In the genomic region with DNA sequence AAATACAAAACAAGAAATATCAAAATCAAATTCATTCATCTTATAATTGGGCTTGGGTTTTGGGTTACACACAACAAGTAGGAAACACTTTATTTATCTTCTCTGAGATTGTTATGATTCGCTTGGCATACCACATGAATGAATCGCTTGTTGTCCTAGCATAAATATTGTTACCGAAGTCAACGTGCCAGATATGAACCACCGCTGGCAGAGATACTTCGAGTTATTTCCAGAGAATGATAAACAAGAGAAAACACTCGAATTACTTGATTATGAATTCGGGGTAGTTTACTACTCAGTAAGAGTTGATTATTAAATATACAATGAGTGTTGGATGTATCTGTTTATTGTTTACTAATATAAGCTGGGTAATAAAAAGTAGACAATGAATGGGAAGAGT, we compare ENCODE assay signal across 1 fruit fly cellular context.
TF ChIP-seq lines count a peak whose summit lies in the region.

No protein-coding gene starts in this region.

TF ChIP-seq in whole organism, embryonic, 481 proteins besides CTCF, POLR2A, EP300 and RAD21 (continued from another document):
- peak; percentile 65 for TF ChIP-seq ATbp (GFP tag; optimal IDR thresholded peaks at IDR 0.05; lab: Kevin White, UChicago)
- peak; percentile 9 for TF ChIP-seq dmrt99B (tag; optimal IDR thresholded peaks at IDR 0.05; lab: Kevin White, UChicago)
- TF ChIP-seq CG8290 (GFP tag; optimal IDR thresholded peaks at IDR 0.05; lab: Kevin White, UChicago) = peak; percentile 41
- peak; percentile 44 to 58 for TF ChIP-seq CG8290 (tag; optimal IDR thresholded peaks at IDR 0.05; lab: Kevin White, UChicago)
- no peak for TF ChIP-seq Tbp (GFP tag; optimal IDR thresholded peaks at IDR 0.05; lab: Kevin White, UChicago)
- TF ChIP-seq CG8281 (tag; optimal IDR thresholded peaks at IDR 0.05; lab: Kevin White, UChicago) = no peak
- TF ChIP-seq D19A (tag; optimal IDR thresholded peaks at IDR 0.05; lab: Kevin White, UChicago) = peak; percentile 49
- TF ChIP-seq CG12071 (GFP tag; optimal IDR thresholded peaks at IDR 0.05; lab: Kevin White, UChicago) = peak; percentile 44
- TF ChIP-seq Hr78 (GFP tag; optimal IDR thresholded peaks at IDR 0.05; lab: Kevin White, UChicago) = no peak
- TF ChIP-seq disco-r (GFP tag; optimal IDR thresholded peaks at IDR 0.05; lab: Kevin White, UChicago) = no peak
- TF ChIP-seq CG10209 (GFP tag; optimal IDR thresholded peaks at IDR 0.05; lab: Kevin White, UChicago) = peak; percentile 19
- peak; percentile 30 for TF ChIP-seq salm (tag; optimal IDR thresholded peaks at IDR 0.05; lab: Kevin White, UChicago)
- peak; percentile 66 for TF ChIP-seq dmrt11E (tag; optimal IDR thresholded peaks at IDR 0.05; lab: Kevin White, UChicago)
- TF ChIP-seq bbx (GFP tag; IDR thresholded peaks at IDR 0.05; lab: Robert Waterston, UW; ENCODE audit: partially characterized antibody) = no peak
- TF ChIP-seq CG8359 (GFP tag; optimal IDR thresholded peaks at IDR 0.05; lab: Kevin White, UChicago; ENCODE audit: borderline replicate concordance) = peak; percentile 13
- peak; percentile 25 for TF ChIP-seq nom (GFP tag; optimal IDR thresholded peaks at IDR 0.05; lab: Kevin White, UChicago)
- TF ChIP-seq CG3407 (GFP tag; optimal IDR thresholded peaks at IDR 0.05; lab: Kevin White, UChicago) = peak; percentile 47
- peak; percentile 87 for TF ChIP-seq CG2199 (GFP tag; IDR thresholded peaks at IDR 0.05; lab: Robert Waterston, UW)
- TF ChIP-seq ap (GFP tag; IDR thresholded peaks at IDR 0.05; lab: Robert Waterston, UW) = no peak
- peak in 1 of 2 experiments; percentile 50 for TF ChIP-seq Pdp1 (GFP tag; optimal IDR thresholded peaks at IDR 0.05; lab: Kevin White, UChicago)
- TF ChIP-seq sqz (GFP tag; optimal IDR thresholded peaks at IDR 0.05; lab: Kevin White, UChicago) = peak; percentile 52
- TF ChIP-seq kni (GFP tag; optimal IDR thresholded peaks at IDR 0.05; lab: Kevin White, UChicago) = peak; percentile 18
- TF ChIP-seq twi (tag; optimal IDR thresholded peaks at IDR 0.05; lab: Kevin White, UChicago) = peak; percentile 46
- TF ChIP-seq CG3163 (GFP tag; optimal IDR thresholded peaks at IDR 0.05; lab: Kevin White, UChicago) = no peak
- peak; percentile 52 for TF ChIP-seq CG18262 (tag; optimal IDR thresholded peaks at IDR 0.05; lab: Kevin White, UChicago)
- peak; percentile 43 for TF ChIP-seq CG17359 (tag; optimal IDR thresholded peaks at IDR 0.05; lab: Kevin White, UChicago)
- no peak for TF ChIP-seq bab2 (GFP tag; optimal IDR thresholded peaks at IDR 0.05; lab: Kevin White, UChicago)
- peak; percentile 63; the same call in 1 of the 2 replicates for TF ChIP-seq chm (GFP tag; IDR thresholded peaks at IDR 0.05; lab: Robert Waterston, UW)
- peak; percentile 40 for TF ChIP-seq PHDP (tag; optimal IDR thresholded peaks at IDR 0.05; lab: Kevin White, UChicago)
- no peak for TF ChIP-seq cato (GFP tag; optimal IDR thresholded peaks at IDR 0.05; lab: Kevin White, UChicago; ENCODE audit: borderline replicate concordance)
- no peak for TF ChIP-seq CG15269 (tag; optimal IDR thresholded peaks at IDR 0.05; lab: Kevin White, UChicago)
- peak; percentile 49 for TF ChIP-seq fd102C (GFP tag; optimal IDR thresholded peaks at IDR 0.05; lab: Kevin White, UChicago)
- no peak for TF ChIP-seq pum (GFP tag; optimal IDR thresholded peaks at IDR 0.05; lab: Kevin White, UChicago)
- TF ChIP-seq Stat92E (GFP tag; optimal IDR thresholded peaks at IDR 0.05; lab: Kevin White, UChicago) = peak in 1 of 3 experiments; percentile 64
- peak; percentile 16 for TF ChIP-seq Fer3 (tag; optimal IDR thresholded peaks at IDR 0.05; lab: Kevin White, UChicago)
- TF ChIP-seq CG14014 (GFP tag; IDR thresholded peaks at IDR 0.05; lab: Robert Waterston, UW) = no peak
- peak; percentile 57 for TF ChIP-seq nerfin-1 (tag; optimal IDR thresholded peaks at IDR 0.05; lab: Kevin White, UChicago)
- no peak for TF ChIP-seq Hr3 (GFP tag; optimal IDR thresholded peaks at IDR 0.05; lab: Kevin White, UChicago)
- TF ChIP-seq CG4707 (GFP tag; optimal IDR thresholded peaks at IDR 0.05; lab: Kevin White, UChicago) = peak; percentile 67
- TF ChIP-seq CG10267 (tag; optimal IDR thresholded peaks at IDR 0.05; lab: Kevin White, UChicago) = peak; percentile 21
- peak; percentile 20 for TF ChIP-seq Nf-YB (GFP tag; optimal IDR thresholded peaks at IDR 0.05; lab: Kevin White, UChicago)
- TF ChIP-seq CG17912 (GFP tag; optimal IDR thresholded peaks at IDR 0.05; lab: Kevin White, UChicago) = peak; percentile 15
- no peak for TF ChIP-seq ssp (GFP tag; IDR thresholded peaks at IDR 0.05; lab: Robert Waterston, UW)
- TF ChIP-seq CG11504 (tag; optimal IDR thresholded peaks at IDR 0.05; lab: Kevin White, UChicago) = peak; percentile 11
- peak; percentile 52 for TF ChIP-seq CG15011 (GFP tag; optimal IDR thresholded peaks at IDR 0.05; lab: Kevin White, UChicago)
- TF ChIP-seq HHEX (GFP tag; optimal IDR thresholded peaks at IDR 0.05; lab: Kevin White, UChicago) = peak; percentile 37
- no peak for TF ChIP-seq Trl (optimal IDR thresholded peaks at IDR 0.05; lab: Kevin White, UChicago)
- TF ChIP-seq Trl (GFP tag; optimal IDR thresholded peaks at IDR 0.05; lab: Kevin White, UChicago) = no peak
- peak; percentile 31 for TF ChIP-seq Hey (tag; optimal IDR thresholded peaks at IDR 0.05; lab: Kevin White, UChicago)
- TF ChIP-seq odd (GFP tag; optimal IDR thresholded peaks at IDR 0.05; lab: Kevin White, UChicago) = peak; percentile 64
- peak; percentile 61 for TF ChIP-seq CG8924 (tag; optimal IDR thresholded peaks at IDR 0.05; lab: Kevin White, UChicago)
- TF ChIP-seq CG2202 (tag; optimal IDR thresholded peaks at IDR 0.05; lab: Kevin White, UChicago) = peak; percentile 75
- peak; percentile 63 for TF ChIP-seq CG1233 (GFP tag; optimal IDR thresholded peaks at IDR 0.05; lab: Kevin White, UChicago)
- peak; percentile 65 for TF ChIP-seq CG7987 (GFP tag; optimal IDR thresholded peaks at IDR 0.05; lab: Kevin White, UChicago)
- TF ChIP-seq CG15601 (tag; optimal IDR thresholded peaks at IDR 0.05; lab: Kevin White, UChicago) = peak; percentile 79
- peak; percentile 54 for TF ChIP-seq CrebB (tag; optimal IDR thresholded peaks at IDR 0.05; lab: Kevin White, UChicago)
- TF ChIP-seq CG15514 (GFP tag; optimal IDR thresholded peaks at IDR 0.05; lab: Kevin White, UChicago) = peak; percentile 1
- TF ChIP-seq Med (GFP tag; lab: Kevin White, UChicago) = peak; percentile 61
- TF ChIP-seq trem (tag; optimal IDR thresholded peaks at IDR 0.05; lab: Kevin White, UChicago) = no peak
- peak; percentile 1 for TF ChIP-seq CG2116 (GFP tag; optimal IDR thresholded peaks at IDR 0.05; lab: Kevin White, UChicago)
- peak; percentile 1 for TF ChIP-seq Jarid2 (GFP tag; optimal IDR thresholded peaks at IDR 0.05; lab: Kevin White, UChicago)
- peak; percentile 47 for TF ChIP-seq Sox100B (GFP tag; optimal IDR thresholded peaks at IDR 0.05; lab: Kevin White, UChicago)
- TF ChIP-seq da (GFP tag; optimal IDR thresholded peaks at IDR 0.05; lab: Kevin White, UChicago) = no peak
- peak; percentile 6 for TF ChIP-seq NC2β (GFP tag; optimal IDR thresholded peaks at IDR 0.05; lab: Kevin White, UChicago)
- TF ChIP-seq CG1603 (tag; optimal IDR thresholded peaks at IDR 0.05; lab: Kevin White, UChicago) = peak; percentile 43
- peak; percentile 23 for TF ChIP-seq CG18599 (GFP tag; optimal IDR thresholded peaks at IDR 0.05; lab: Kevin White, UChicago)
- no peak for TF ChIP-seq crc (GFP tag; optimal IDR thresholded peaks at IDR 0.05; lab: Kevin White, UChicago)
- no peak for TF ChIP-seq lov (optimal IDR thresholded peaks at IDR 0.05; lab: Kevin White, UChicago)
- TF ChIP-seq lov (GFP tag; IDR thresholded peaks at IDR 0.05; lab: Robert Waterston, UW) = 0 out of 3 replicates have a peak, but pooled peaks have one; percentile 5
- TF ChIP-seq caup (GFP tag; optimal IDR thresholded peaks at IDR 0.05; lab: Kevin White, UChicago; ENCODE audit: severe bottlenecking) = peak; percentile 39
- peak; percentile 67 for TF ChIP-seq CG17568 (GFP tag; optimal IDR thresholded peaks at IDR 0.05; lab: Kevin White, UChicago)
- peak; percentile 30 for TF ChIP-seq lab (GFP tag; optimal IDR thresholded peaks at IDR 0.05; lab: Kevin White, UChicago)
- peak; percentile 49 for TF ChIP-seq CG17385 (GFP tag; optimal IDR thresholded peaks at IDR 0.05; lab: Kevin White, UChicago)
- peak in 1 of 2 experiments; percentile 48 for TF ChIP-seq bsh (GFP tag; optimal IDR thresholded peaks at IDR 0.05; lab: Kevin White, UChicago)
- peak; percentile 10 for TF ChIP-seq CG13123 (GFP tag; optimal IDR thresholded peaks at IDR 0.05; lab: Kevin White, UChicago)
- peak; percentile 64 for TF ChIP-seq fd64A (GFP tag; optimal IDR thresholded peaks at IDR 0.05; lab: Kevin White, UChicago)
- peak; percentile 44 for TF ChIP-seq Asciz (GFP tag; optimal IDR thresholded peaks at IDR 0.05; lab: Kevin White, UChicago)
- peak; percentile 73 for TF ChIP-seq z (GFP tag; IDR thresholded peaks at IDR 0.05; lab: Robert Waterston, UW)
- TF ChIP-seq Xrp1 (GFP tag; IDR thresholded peaks at IDR 0.05; lab: Robert Waterston, UW) = peak; percentile 43; the same call in 1 of the 2 replicates
- TF ChIP-seq CG33557 (GFP tag; optimal IDR thresholded peaks at IDR 0.05; lab: Kevin White, UChicago) = peak; percentile 79
- peak; percentile 82 for TF ChIP-seq CG15696 (tag; optimal IDR thresholded peaks at IDR 0.05; lab: Kevin White, UChicago)
- peak; percentile 44 for TF ChIP-seq CG11398 (GFP tag; optimal IDR thresholded peaks at IDR 0.05; lab: Kevin White, UChicago)
- TF ChIP-seq Blimp-1 (GFP tag; optimal IDR thresholded peaks at IDR 0.05; lab: Kevin White, UChicago) = peak; percentile 44
- TF ChIP-seq CG13424 (tag; optimal IDR thresholded peaks at IDR 0.05; lab: Kevin White, UChicago) = peak; percentile 26
- TF ChIP-seq YL-1 (GFP tag; optimal IDR thresholded peaks at IDR 0.05; lab: Kevin White, UChicago) = peak; percentile 35
- TF ChIP-seq ttk (GFP tag; IDR thresholded peaks at IDR 0.05; lab: Robert Waterston, UW) = no peak
- no peak for TF ChIP-seq al (GFP tag; IDR thresholded peaks at IDR 0.05; lab: Robert Waterston, UW)
- peak; percentile 53 for TF ChIP-seq CG2678 (tag; optimal IDR thresholded peaks at IDR 0.05; lab: Kevin White, UChicago)
- TF ChIP-seq CG12659 (GFP tag; optimal IDR thresholded peaks at IDR 0.05; lab: Kevin White, UChicago) = peak; percentile 3
- TF ChIP-seq grau (tag; optimal IDR thresholded peaks at IDR 0.05; lab: Kevin White, UChicago) = peak; percentile 5
- peak; percentile 44 for TF ChIP-seq CG12236 (GFP tag; optimal IDR thresholded peaks at IDR 0.05; lab: Kevin White, UChicago)
- TF ChIP-seq sug (tag; optimal IDR thresholded peaks at IDR 0.05; lab: Kevin White, UChicago) = peak; percentile 9
- peak; percentile 35 for TF ChIP-seq CG10431 (GFP tag; optimal IDR thresholded peaks at IDR 0.05; lab: Kevin White, UChicago)
- peak; percentile 24 for TF ChIP-seq pros (GFP tag; optimal IDR thresholded peaks at IDR 0.05; lab: Kevin White, UChicago)
- TF ChIP-seq CG12219 (GFP tag; optimal IDR thresholded peaks at IDR 0.05; lab: Kevin White, UChicago) = peak; percentile 37
- TF ChIP-seq sd (tag; optimal IDR thresholded peaks at IDR 0.05; lab: Kevin White, UChicago) = peak; percentile 63
- peak; percentile 3 for TF ChIP-seq Deaf1 (tag; optimal IDR thresholded peaks at IDR 0.05; lab: Kevin White, UChicago)
- peak; percentile 61 for TF ChIP-seq MTF-1 (GFP tag; optimal IDR thresholded peaks at IDR 0.05; lab: Kevin White, UChicago; ENCODE audit: borderline replicate concordance)
- TF ChIP-seq CG2875 (GFP tag; optimal IDR thresholded peaks at IDR 0.05; lab: Kevin White, UChicago) = peak; percentile 32
- peak; percentile 95 for TF ChIP-seq HLHmδ (GFP tag; optimal IDR thresholded peaks at IDR 0.05; lab: Kevin White, UChicago)
- TF ChIP-seq chif (GFP tag; optimal IDR thresholded peaks at IDR 0.05; lab: Kevin White, UChicago) = no peak
- TF ChIP-seq CG12299 (tag; optimal IDR thresholded peaks at IDR 0.05; lab: Kevin White, UChicago) = peak; percentile 24
- peak; percentile 43 for TF ChIP-seq CG10543 (GFP tag; optimal IDR thresholded peaks at IDR 0.05; lab: Kevin White, UChicago)
- TF ChIP-seq chinmo (GFP tag; IDR thresholded peaks at IDR 0.05; lab: Robert Waterston, UW; ENCODE audit: partially characterized antibody) = no peak
- TF ChIP-seq CoRest (tag; optimal IDR thresholded peaks at IDR 0.05; lab: Kevin White, UChicago) = peak; percentile 17
- TF ChIP-seq tap (tag; optimal IDR thresholded peaks at IDR 0.05; lab: Kevin White, UChicago) = peak; percentile 31
- TF ChIP-seq so (GFP tag; IDR thresholded peaks at IDR 0.05; lab: Robert Waterston, UW) = 0 out of 3 replicates have a peak, but pooled peaks have one; percentile 30
- TF ChIP-seq CG14710 (tag; optimal IDR thresholded peaks at IDR 0.05; lab: Kevin White, UChicago) = peak; percentile 58
- TF ChIP-seq CG7745 (tag; optimal IDR thresholded peaks at IDR 0.05; lab: Kevin White, UChicago) = peak; percentile 73
- peak; percentile 15 for TF ChIP-seq Side (GFP tag; optimal IDR thresholded peaks at IDR 0.05; lab: Kevin White, UChicago)
- TF ChIP-seq tx (GFP tag; optimal IDR thresholded peaks at IDR 0.05; lab: Kevin White, UChicago) = no peak
- peak; percentile 19 for TF ChIP-seq CG12391 (tag; optimal IDR thresholded peaks at IDR 0.05; lab: Kevin White, UChicago)
- TF ChIP-seq oc (tag; optimal IDR thresholded peaks at IDR 0.05; lab: Kevin White, UChicago) = peak; percentile 50
- TF ChIP-seq D19B (GFP tag; optimal IDR thresholded peaks at IDR 0.05; lab: Kevin White, UChicago) = no peak
- peak; percentile 34 for TF ChIP-seq CG31365 (tag; optimal IDR thresholded peaks at IDR 0.05; lab: Kevin White, UChicago)
- TF ChIP-seq Antp (GFP tag; optimal IDR thresholded peaks at IDR 0.05; lab: Kevin White, UChicago) = no peak
- peak; percentile 62 for TF ChIP-seq wek (GFP tag; optimal IDR thresholded peaks at IDR 0.05; lab: Kevin White, UChicago)
- TF ChIP-seq CG6765 (GFP tag; optimal IDR thresholded peaks at IDR 0.05; lab: Kevin White, UChicago) = no peak
- no peak for TF ChIP-seq wor (GFP tag; IDR thresholded peaks at IDR 0.05; lab: Robert Waterston, UW)
- no peak for TF ChIP-seq run (tag; optimal IDR thresholded peaks at IDR 0.05; lab: Kevin White, UChicago)
- TF ChIP-seq Kr (GFP tag; optimal IDR thresholded peaks at IDR 0.05; lab: Kevin White, UChicago) = peak; percentile 80
- TF ChIP-seq CG33213 (GFP tag; optimal IDR thresholded peaks at IDR 0.05; lab: Kevin White, UChicago) = peak; percentile 32
- TF ChIP-seq CG9727 (GFP tag; optimal IDR thresholded peaks at IDR 0.05; lab: Kevin White, UChicago) = peak; percentile 54
